Fruit fly (Drosophila melanogaster): ENCODE measurements around the gene Kots.

The Kots gene

dm6 chr3R:14002146-14002846 lies 38.3 kb upstream of the Kots start (continued):
- TF ChIP-seq Gug (GFP tag; IDR thresholded peaks at IDR 0.05) (no peak), CG8319 (GFP tag; optimal IDR thresholded peaks at IDR 0.05) (peak; percentile 37), Hr38 (GFP tag; optimal IDR thresholded peaks at IDR 0.05) (no peak), CG6163 (GFP tag; IDR thresholded peaks at IDR 0.05) (0 out of 3 replicates have a peak, but pooled peaks have one; percentile 34), CG6808 (GFP tag; optimal IDR thresholded peaks at IDR 0.05) (peak; percentile 3), CG8632 (GFP tag; optimal IDR thresholded peaks at IDR 0.05) (peak; percentile 34), CG32006 (GFP tag; optimal IDR thresholded peaks at IDR 0.05) (peak; percentile 18), dsx (GFP tag; optimal IDR thresholded peaks at IDR 0.05; ENCODE audit: poor library complexity, severe bottlenecking) (no peak), CG31627 (GFP tag; optimal IDR thresholded peaks at IDR 0.05) (peak; percentile 47), fd59A (GFP tag; optimal IDR thresholded peaks at IDR 0.05) (no peak), CG3032 (tag; optimal IDR thresholded peaks at IDR 0.05) (no peak), CG10631 (GFP tag; optimal IDR thresholded peaks at IDR 0.05) (peak; percentile 8), CG4318 (GFP tag; optimal IDR thresholded peaks at IDR 0.05) (no peak), CG6276 (GFP tag; optimal IDR thresholded peaks at IDR 0.05) (no peak), acj6 (GFP tag; optimal IDR thresholded peaks at IDR 0.05) (peak; percentile 53), spab (GFP tag; optimal IDR thresholded peaks at IDR 0.05) (no peak), CG16779 (tag; optimal IDR thresholded peaks at IDR 0.05) (no peak), svp (GFP tag) (peak; percentile 82), CG11294 (GFP tag; IDR thresholded peaks at IDR 0.05) (no peak), ss (GFP tag; optimal IDR thresholded peaks at IDR 0.05) (no peak), Blimp-1 (GFP tag; optimal IDR thresholded peaks at IDR 0.05) (no peak), Sox14 (GFP tag; optimal IDR thresholded peaks at IDR 0.05) (peak; percentile 24), CG1621 (tag; optimal IDR thresholded peaks at IDR 0.05) (no peak), CG10669 (GFP tag; optimal IDR thresholded peaks at IDR 0.05) (no peak), fkh (GFP tag; optimal IDR thresholded peaks at IDR 0.05) (no peak), OdsH (GFP tag; optimal IDR thresholded peaks at IDR 0.05) (peak; percentile 52), CG34406 (GFP tag; optimal IDR thresholded peaks at IDR 0.05) (peak; percentile 54), CG11762 (GFP tag; optimal IDR thresholded peaks at IDR 0.05; ENCODE audit: insufficient read depth) (peak; percentile 38), CG3919 (GFP tag; optimal IDR thresholded peaks at IDR 0.05) (peak; percentile 63), CG11902 (GFP tag; optimal IDR thresholded peaks at IDR 0.05) (peak; percentile 36), Smox (GFP tag; optimal IDR thresholded peaks at IDR 0.05) (peak; percentile 40), CG7368 (GFP tag; optimal IDR thresholded peaks at IDR 0.05) (no peak)

- TF ChIP-seq Eip78C (GFP tag) (peak; percentile 18), CG15336 (GFP tag; IDR thresholded peaks at IDR 0.05) (0 out of 2 replicates have a peak, but pooled peaks have one; percentile 28), Sox102F (GFP tag; optimal IDR thresholded peaks at IDR 0.05) (no peak)
Observed at dm6 chr3R:14001208-14001916, 37.4 kb upstream of the Kots start.

- TF ChIP-seq eg (GFP tag; IDR thresholded peaks at IDR 0.05) (peak; percentile 92), spab (GFP tag; optimal IDR thresholded peaks at IDR 0.05) (no peak), CG8319 (GFP tag; optimal IDR thresholded peaks at IDR 0.05) (peak; percentile 42), CG15336 (GFP tag; IDR thresholded peaks at IDR 0.05) (peak; percentile 89), CG31627 (GFP tag; optimal IDR thresholded peaks at IDR 0.05) (no peak), Eip75B (GFP tag; optimal IDR thresholded peaks at IDR 0.05) (peak; percentile 4), CG6854 (GFP tag; optimal IDR thresholded peaks at IDR 0.05) (no peak), CG8119 (GFP tag; IDR thresholded peaks at IDR 0.05) (peak; percentile 90), CG7368 (GFP tag; optimal IDR thresholded peaks at IDR 0.05) (peak; percentile 58), CG1621 (tag; optimal IDR thresholded peaks at IDR 0.05) (no peak), Met (GFP tag; optimal IDR thresholded peaks at IDR 0.05) (no peak), Hr38 (GFP tag; optimal IDR thresholded peaks at IDR 0.05) (peak; percentile 40), OdsH (GFP tag; optimal IDR thresholded peaks at IDR 0.05) (peak; percentile 63), fkh (GFP tag; optimal IDR thresholded peaks at IDR 0.05) (no peak), Lpt (GFP tag; optimal IDR thresholded peaks at IDR 0.05) (peak; percentile 92), CG3919 (GFP tag; optimal IDR thresholded peaks at IDR 0.05) (peak; percentile 80), CG16779 (tag; optimal IDR thresholded peaks at IDR 0.05) (peak; percentile 26), CG11762 (GFP tag; optimal IDR thresholded peaks at IDR 0.05; ENCODE audit: insufficient read depth) (peak; percentile 62), CG9139 (GFP tag; optimal IDR thresholded peaks at IDR 0.05) (no peak), Sox14 (GFP tag; optimal IDR thresholded peaks at IDR 0.05) (peak; percentile 7), CG10669 (GFP tag; optimal IDR thresholded peaks at IDR 0.05) (peak; percentile 25), achi (GFP tag; optimal IDR thresholded peaks at IDR 0.05) (peak; percentile 62), dac (GFP tag; optimal IDR thresholded peaks at IDR 0.05) (peak; percentile 86), esn (GFP tag; optimal IDR thresholded peaks at IDR 0.05) (no peak)
Observed at dm6 chr3R:13999531-13999930, 35.6 kb upstream of the Kots start.

All from whole organism, prepupa.